Worm (Caenorhabditis elegans) whole organism, mixed stage, embryonic: ENCODE measurements around the gene Y50D7A.8.

ENCODE experiments used
- M03D4.4 ChIP-seq: sonication (generic microtip); optimal IDR thresholded peaks from 2 replicates; lab custom pipeline; 2017; ENCODE audit warnings: mild to moderate bottlenecking, missing genetic modification characterization, missing compliant biosample characterization
- bed-3 ChIP-seq: fragments of 200-800 bp; sonication (Bioruptor generic); optimal IDR thresholded peaks from 3 replicates; lab custom pipeline; 2018; ENCODE audit warnings: mild to moderate bottlenecking, missing genetic modification characterization, moderate library complexity, missing compliant biosample characterization
- blmp-1 ChIP-seq: fragments of 150-350 bp; optimal IDR thresholded peaks from 2 replicates; lab custom pipeline; 2014; ENCODE audit warnings: missing biosample characterization, missing genetic modification characterization
- ceh-39 ChIP-seq: fragments of 150-350 bp; optimal IDR thresholded peaks from 2 replicates; lab custom pipeline; 2014; ENCODE audit warnings: missing biosample characterization, missing genetic modification characterization
- ceh-43 ChIP-seq: fragments of 200-800 bp; sonication (Bioruptor generic); optimal IDR thresholded peaks from 2 replicates; lab custom pipeline; 2018; ENCODE audit warnings: mild to moderate bottlenecking, missing genetic modification characterization, moderate library complexity, missing compliant biosample characterization
- ceh-83 ChIP-seq: fragments of 200-800 bp; sonication (Bioruptor generic); optimal IDR thresholded peaks from 2 replicates; lab custom pipeline; 2018; ENCODE audit warnings: mild to moderate bottlenecking, missing genetic modification characterization, missing compliant biosample characterization
- ces-1 ChIP-seq: fragments of 150-350 bp; optimal IDR thresholded peaks from 2 replicates; lab custom pipeline; 2014; ENCODE audit warnings: missing biosample characterization, missing genetic modification reagents, missing genetic modification characterization
- cnd-1 ChIP-seq: fragments of 200-800 bp; sonication (Bioruptor generic); optimal IDR thresholded peaks from 2 replicates; lab custom pipeline; 2018; ENCODE audit warnings: mild to moderate bottlenecking, missing genetic modification characterization, missing compliant biosample characterization
- drap-1 ChIP-seq: fragments of 200-800 bp; sonication (Bioruptor generic); optimal IDR thresholded peaks from 3 replicates; lab custom pipeline; 2018; ENCODE audit warnings: mild to moderate bottlenecking, missing genetic modification characterization, missing compliant biosample characterization
- elt-1 ChIP-seq: sonication (generic microtip); optimal IDR thresholded peaks from 2 replicates; lab custom pipeline; 2017; ENCODE audit warnings: missing genetic modification characterization, mild to moderate bottlenecking, missing compliant biosample characterization, antibody characterized with exemption, moderate library complexity, borderline replicate concordance; ENCODE audit not compliant: insufficient read depth
- elt-3 ChIP-seq: fragments of 150-350 bp; optimal IDR thresholded peaks from 2 replicates; lab custom pipeline; 2014; ENCODE audit warnings: missing biosample characterization, missing genetic modification characterization
- flh-1 ChIP-seq: fragments of 200-800 bp; sonication (Bioruptor generic); optimal IDR thresholded peaks from 2 replicates; lab custom pipeline; 2018; ENCODE audit warnings: mild to moderate bottlenecking, missing genetic modification characterization, moderate library complexity, missing compliant biosample characterization
- ham-2 ChIP-seq: fragments of 200-800 bp; sonication (Bioruptor generic); optimal IDR thresholded peaks from 2 replicates; lab custom pipeline; 2018; ENCODE audit warnings: mild to moderate bottlenecking, missing genetic modification characterization, missing compliant biosample characterization
- hlh-1 ChIP-seq: fragments of 150-350 bp; optimal IDR thresholded peaks from 2 replicates; lab custom pipeline; 2014; ENCODE audit warnings: missing biosample characterization, missing genetic modification reagents, missing genetic modification characterization
- lin-13 ChIP-seq: fragments of 150-350 bp; optimal IDR thresholded peaks from 2 replicates; lab custom pipeline; 2014; ENCODE audit warnings: missing biosample characterization, missing genetic modification characterization
- lin-32 ChIP-seq: fragments of 200-800 bp; sonication (Bioruptor generic); optimal IDR thresholded peaks from 2 replicates; lab custom pipeline; 2018; ENCODE audit warnings: mild to moderate bottlenecking, missing genetic modification characterization, missing compliant biosample characterization
- lsy-2 ChIP-seq: fragments of 150-350 bp; optimal IDR thresholded peaks from 2 replicates; lab custom pipeline; 2014; ENCODE audit warnings: missing biosample characterization, missing genetic modification characterization
- mab-5 ChIP-seq: fragments of 150-350 bp; optimal IDR thresholded peaks from 2 replicates; lab custom pipeline; 2014; ENCODE audit warnings: missing biosample characterization, missing genetic modification characterization
- mep-1 ChIP-seq: fragments of 150-350 bp; optimal IDR thresholded peaks from 2 replicates; lab custom pipeline; 2017; ENCODE audit warnings: missing biosample characterization, missing genetic modification reagents, missing genetic modification characterization, inconsistent platforms
- mls-2 ChIP-seq: sonication (generic microtip); optimal IDR thresholded peaks from 2 replicates; lab custom pipeline; 2016; ENCODE audit warnings: mild to moderate bottlenecking, missing genetic modification characterization, moderate library complexity, missing compliant biosample characterization
- nhr-12 ChIP-seq: fragments of 150-350 bp; optimal IDR thresholded peaks from 2 replicates; lab custom pipeline; 2014; ENCODE audit warnings: missing biosample characterization, missing genetic modification characterization
- nhr-2 ChIP-seq: fragments of 150-350 bp; optimal IDR thresholded peaks from 2 replicates; lab custom pipeline; 2014; ENCODE audit warnings: missing biosample characterization, missing genetic modification characterization
- nhr-237 ChIP-seq: fragments of 150-350 bp; optimal IDR thresholded peaks from 2 replicates; lab custom pipeline; 2014; ENCODE audit warnings: missing biosample characterization, missing genetic modification characterization
- nhr-28 ChIP-seq: fragments of 150-350 bp; optimal IDR thresholded peaks from 2 replicates; lab custom pipeline; 2014; ENCODE audit warnings: missing biosample characterization, missing genetic modification characterization
- nhr-76 ChIP-seq: sonication (generic microtip); optimal IDR thresholded peaks from 2 replicates; lab custom pipeline; 2017; ENCODE audit warnings: missing biosample characterization, missing genetic modification characterization
- pha-4 ChIP-seq: fragments of 150-350 bp; optimal IDR thresholded peaks from 2 replicates; lab custom pipeline; 2018; ENCODE audit warnings: missing biosample characterization, missing genetic modification reagents, missing genetic modification characterization
- sem-2 ChIP-seq: fragments of 200-800 bp; sonication (Bioruptor generic); optimal IDR thresholded peaks from 2 replicates; lab custom pipeline; 2018; ENCODE audit warnings: mild to moderate bottlenecking, missing genetic modification characterization, missing compliant biosample characterization
- snpc-4 ChIP-seq: fragments of 150-350 bp; optimal IDR thresholded peaks from 2 replicates; lab custom pipeline; 2014; ENCODE audit warnings: missing biosample characterization, missing genetic modification characterization
- sptf-1 ChIP-seq: sonication (generic microtip); optimal IDR thresholded peaks from 2 replicates; lab custom pipeline; 2017; ENCODE audit warnings: mild to moderate bottlenecking, missing genetic modification characterization, moderate library complexity, missing compliant biosample characterization
- tbx-8 ChIP-seq: fragments of 200-800 bp; sonication (Bioruptor generic); optimal IDR thresholded peaks from 2 replicates; lab custom pipeline; 2018; ENCODE audit warnings: mild to moderate bottlenecking, missing genetic modification characterization, moderate library complexity, missing compliant biosample characterization
- unc-120 ChIP-seq: sonication (generic microtip); optimal IDR thresholded peaks from 2 replicates; lab custom pipeline; 2017; ENCODE audit warnings: missing genetic modification characterization, missing compliant biosample characterization; ENCODE audit not compliant: poor library complexity, severe bottlenecking
- unc-39 ChIP-seq: fragments of 150-350 bp; optimal IDR thresholded peaks from 2 replicates; lab custom pipeline; 2014; ENCODE audit warnings: missing biosample characterization, missing genetic modification characterization
- unc-62 ChIP-seq: fragments of 150-350 bp; optimal IDR thresholded peaks from 2 replicates; lab custom pipeline; 2014; ENCODE audit warnings: missing biosample characterization, missing genetic modification reagents, missing genetic modification characterization
- zip-8 ChIP-seq: fragments of 150-350 bp; optimal IDR thresholded peaks from 2 replicates; lab custom pipeline; 2014; ENCODE audit warnings: missing biosample characterization, missing genetic modification characterization
- ztf-11 ChIP-seq: fragments of 150-350 bp; optimal IDR thresholded peaks from 2 replicates; lab custom pipeline; 2014; ENCODE audit warnings: missing biosample characterization, missing genetic modification characterization

Y50D7A.8 gene

ce11 chrIII:352992-353391 is 10.0 kb upstream of the Y50D7A.8 start:
- TF ChIP-seq mep-1 (tag; lab: Kevin White, UChicago) (no peak), zip-8 (tag; lab: Kevin White, UChicago) (peak; percentile 3), sptf-1 (tag; lab: Kevin White, UChicago) (no peak)

ce11 chrIII:351860-352456 is 8.9 kb upstream of the Y50D7A.8 start:
- TF ChIP-seq nhr-2 (tag; lab: Kevin White, UChicago) (no peak), unc-62 (GFP tag; lab: Kevin White, UChicago) (no peak), flh-1 (no peak), mep-1 (tag; lab: Kevin White, UChicago) (no peak), elt-1 (tag; lab: Kevin White, UChicago) (no peak), mls-2 (tag; lab: Kevin White, UChicago) (no peak), cnd-1 (tag; lab: Kevin White, UChicago) (no peak), sem-2 (GFP tag; lab: Kevin White, UChicago) (no peak), blmp-1 (tag; lab: Kevin White, UChicago) (peak; percentile 27), unc-39 (no peak), ceh-43 (no peak), sptf-1 (tag; lab: Kevin White, UChicago) (peak; percentile 23), bed-3 (no peak), ceh-83 (no peak), nhr-28 (tag; lab: Kevin White, UChicago) (no peak), ces-1 (GFP tag; lab: Kevin White, UChicago) (no peak), drap-1 (GFP tag; lab: Kevin White, UChicago) (no peak), ham-2 (GFP tag; lab: Kevin White, UChicago) (peak; percentile 7), mab-5 (tag; lab: Kevin White, UChicago) (no peak), unc-120 (no peak), elt-3 (no peak), nhr-237 (tag; lab: Kevin White, UChicago) (no peak), zip-8 (tag; lab: Kevin White, UChicago) (no peak), lin-32 (no peak)
- TF ChIP-seq, all 35 proteins: peak for 3

- TF ChIP-seq M03D4.4 (tag; lab: Kevin White, UChicago) (peak; percentile 36), unc-120 (peak; percentile 74), pha-4 (peak; percentile 61), nhr-2 (tag; lab: Kevin White, UChicago) (peak; percentile 30), ceh-39 (peak; percentile 88), ham-2 (GFP tag; lab: Kevin White, UChicago) (peak; percentile 39), mls-2 (tag; lab: Kevin White, UChicago) (peak; percentile 66), elt-1 (tag; lab: Kevin White, UChicago) (no peak), lsy-2 (tag; lab: Kevin White, UChicago) (peak; percentile 24), mep-1 (tag; lab: Kevin White, UChicago) (peak; percentile 40), ces-1 (GFP tag; lab: Kevin White, UChicago) (peak; percentile 18), lin-13 (tag; lab: Kevin White, UChicago) (peak; percentile 55), nhr-76 (tag; lab: Kevin White, UChicago) (peak; percentile 48), ceh-83 (no peak), cnd-1 (tag; lab: Kevin White, UChicago) (peak; percentile 68), ztf-11 (no peak), nhr-12 (peak; percentile 33), ceh-43 (peak; percentile 33), sptf-1 (tag; lab: Kevin White, UChicago) (peak; percentile 70), nhr-28 (tag; lab: Kevin White, UChicago) (no peak), hlh-1 (tag; lab: Kevin White, UChicago) (peak; percentile 13), unc-39 (no peak), drap-1 (GFP tag; lab: Kevin White, UChicago) (peak; percentile 24), snpc-4 (tag; lab: Kevin White, UChicago) (no peak), bed-3 (no peak), lin-32 (no peak), flh-1 (no peak), blmp-1 (tag; lab: Kevin White, UChicago) (no peak), nhr-237 (tag; lab: Kevin White, UChicago) (peak; percentile 51), elt-3 (no peak), sem-2 (GFP tag; lab: Kevin White, UChicago) (peak; percentile 12), unc-62 (GFP tag; lab: Kevin White, UChicago) (peak; percentile 31), mab-5 (tag; lab: Kevin White, UChicago) (no peak), zip-8 (tag; lab: Kevin White, UChicago) (no peak), tbx-8 (GFP tag; lab: Kevin White, UChicago) (peak; percentile 12)
Measured at ce11 chrIII:349511-350165, 6.6 kb upstream of the Y50D7A.8 start.
